Worm (Caenorhabditis elegans) whole organism, mixed stage, embryonic: Measurements from ENCODE around the gene F13E9.16.

Source experiments
- elt-3 ChIP-seq: fragments of 150-350 bp; optimal IDR thresholded peaks from 2 replicates; lab custom pipeline; 2014; ENCODE audit warnings: missing biosample characterization, missing genetic modification characterization
- lin-32 ChIP-seq: fragments of 200-800 bp; sonication (Bioruptor generic); optimal IDR thresholded peaks from 2 replicates; lab custom pipeline; 2018; ENCODE audit warnings: mild to moderate bottlenecking, missing genetic modification characterization, missing compliant biosample characterization
- lsy-2 ChIP-seq: fragments of 150-350 bp; optimal IDR thresholded peaks from 2 replicates; lab custom pipeline; 2014; ENCODE audit warnings: missing biosample characterization, missing genetic modification characterization
- nhr-237 ChIP-seq: fragments of 150-350 bp; optimal IDR thresholded peaks from 2 replicates; lab custom pipeline; 2014; ENCODE audit warnings: missing biosample characterization, missing genetic modification characterization
- nhr-76 ChIP-seq: sonication (generic microtip); optimal IDR thresholded peaks from 2 replicates; lab custom pipeline; 2017; ENCODE audit warnings: missing biosample characterization, missing genetic modification characterization
- snpc-4 ChIP-seq: fragments of 150-350 bp; optimal IDR thresholded peaks from 2 replicates; lab custom pipeline; 2014; ENCODE audit warnings: missing biosample characterization, missing genetic modification characterization
- unc-120 ChIP-seq: sonication (generic microtip); optimal IDR thresholded peaks from 2 replicates; lab custom pipeline; 2017; ENCODE audit warnings: missing genetic modification characterization, missing compliant biosample characterization; ENCODE audit not compliant: poor library complexity, severe bottlenecking
- unc-39 ChIP-seq: fragments of 150-350 bp; optimal IDR thresholded peaks from 2 replicates; lab custom pipeline; 2014; ENCODE audit warnings: missing biosample characterization, missing genetic modification characterization

DNA sequence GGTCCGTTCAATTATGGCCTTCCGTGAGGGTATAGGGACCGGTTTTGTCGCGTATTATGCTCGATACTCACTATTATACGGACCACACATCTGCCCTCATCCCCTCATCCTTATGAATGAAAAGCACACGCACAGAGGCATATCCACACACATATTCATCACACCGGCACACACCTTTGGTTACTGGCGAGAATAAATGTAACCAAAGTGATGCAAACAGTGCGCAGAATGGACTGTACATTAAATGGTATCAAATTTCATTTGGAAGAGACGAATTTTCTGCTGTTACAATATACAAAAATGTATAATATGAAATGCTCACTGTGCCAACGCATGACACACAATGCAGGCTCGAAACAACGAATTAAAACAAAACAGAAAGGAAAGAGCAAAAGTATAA lies 17.5 kb downstream of the F13E9.16 start:
- TF ChIP-seq lsy-2 (tag; lab: Kevin White, UChicago) (no peak), unc-120 (no peak), elt-3 (tag; lab: Kevin White, UChicago) (no peak), nhr-76 (tag; lab: Kevin White, UChicago) (no peak), lin-32 (GFP tag; lab: Kevin White, UChicago) (no peak), nhr-237 (tag; lab: Kevin White, UChicago) (no peak), unc-39 (tag; lab: Kevin White, UChicago) (no peak), snpc-4 (tag; lab: Kevin White, UChicago) (no peak)
